Worm (Caenorhabditis elegans) whole organism, L4 larva: Measurements from ENCODE around the gene F10C2.3.

Source experiments
- ama-1 ChIP-seq: fragments of 150-350 bp; optimal IDR thresholded peaks from 2 replicates; lab custom pipeline; 2014; ENCODE audit warnings: inconsistent platforms, mixed read lengths
- arid-1 ChIP-seq: fragments of 200-800 bp; sonication (Bioruptor generic); conservative IDR thresholded peaks from 2 replicates; pipeline ENCODE4 v1.3.6; 2022; ENCODE audit warnings: missing genetic modification reagents, missing genetic modification characterization, missing compliant biosample characterization
- lin-15B ChIP-seq: fragments of 150-350 bp; sonication (generic microtip); optimal IDR thresholded peaks from 3 replicates; lab custom pipeline; 2014; ENCODE audit warnings: missing biosample characterization, missing genetic modification characterization
- lin-39 ChIP-seq: fragments of 150-350 bp; optimal IDR thresholded peaks from 2 replicates; lab custom pipeline; 2014; ENCODE audit warnings: missing biosample characterization, missing genetic modification reagents, missing genetic modification characterization
- nhr-10 ChIP-seq: fragments of 150-350 bp; optimal IDR thresholded peaks from 2 replicates; lab custom pipeline; 2014; ENCODE audit warnings: missing biosample characterization, missing genetic modification characterization
- nhr-28 ChIP-seq: fragments of 150-350 bp; optimal IDR thresholded peaks from 2 replicates; lab custom pipeline; 2014; ENCODE audit warnings: missing biosample characterization, missing genetic modification characterization
- nhr-76 ChIP-seq: fragments of 150-350 bp; optimal IDR thresholded peaks from 2 replicates; lab custom pipeline; 2014; ENCODE audit warnings: missing biosample characterization, missing genetic modification characterization
- skn-1 ChIP-seq: fragments of 150-350 bp; optimal IDR thresholded peaks from 2 replicates; lab custom pipeline; 2014; ENCODE audit warnings: missing biosample characterization, missing genetic modification characterization
- snpc-4 ChIP-seq: fragments of 150-350 bp; optimal IDR thresholded peaks from 2 replicates; lab custom pipeline; 2014; ENCODE audit warnings: missing biosample characterization, missing genetic modification characterization
- unc-39 ChIP-seq: sonication (generic microtip); optimal IDR thresholded peaks from 2 replicates; lab custom pipeline; 2017; ENCODE audit warnings: missing biosample characterization, missing genetic modification characterization

ce11 chrV:12068437-12068836 lies 48.3 kb downstream of the F10C2.3 start, which contains the start of gene kmo-2:
- TF ChIP-seq skn-1 (tag; lab: Kevin White, UChicago) (no peak), ama-1 (lab: Kevin White, UChicago) (no peak), lin-39 (tag; lab: Kevin White, UChicago) (no peak), unc-39 (tag; lab: Kevin White, UChicago) (no peak), snpc-4 (no peak), nhr-10 (no peak), nhr-76 (tag; lab: Kevin White, UChicago) (no peak), lin-15B (tag; lab: Kevin White, UChicago) (no peak), arid-1 (GFP tag; lab: Robert Waterston, UW) (no peak), nhr-28 (tag; lab: Kevin White, UChicago) (no peak)
